Worm (Caenorhabditis elegans) whole organism, L4/young adult: ENCODE data around the gene F08C6.5.

Experiments used
- W03F9.2 ChIP-seq: fragments of 150-350 bp; optimal IDR thresholded peaks from 2 replicates; lab custom pipeline; 2014; ENCODE audit warnings: missing biosample characterization, missing genetic modification characterization
- him-1 ChIP-seq: sonication (generic microtip); optimal IDR thresholded peaks from 2 replicates; lab custom pipeline; 2016; ENCODE audit warnings: missing genotype, missing genetic modification reagents, missing genetic modification characterization, missing compliant biosample characterization

- TF ChIP-seq W03F9.2 (tag; lab: Kevin White, UChicago), result no peak
- TF ChIP-seq him-1, result no peak
These were observed 39.6 kb upstream of the F08C6.5 start, which contains the start of gene chts-1 for ce11 chrX:7519569-7519968.
